Fruit fly (Drosophila melanogaster): ENCODE results near the gene CG13038.

CG13038 gene

dm6 chr3L:16347914-16348313 is 20.2 kb upstream of the CG13038 start, which contains the start of gene mRpS34:
Gene mRpS34, plus strand, starts transcription at chr3L:16348074.
- TF ChIP-seq noc (tag; optimal IDR thresholded peaks at IDR 0.05): no peak

dm6 chr3L:16346023-16346422 is 18.3 kb upstream of the CG13038 start, which contains the start of gene CG33257:
Gene CG33257, plus strand, starts transcription at chr3L:16346323.
- no peak for TF ChIP-seq noc (tag; optimal IDR thresholded peaks at IDR 0.05)

- no peak for TF ChIP-seq noc (tag; optimal IDR thresholded peaks at IDR 0.05)
Observed at dm6 chr3L:16339873-16340272, 12.2 kb upstream of the CG13038 start.

- no peak for TF ChIP-seq noc (tag; optimal IDR thresholded peaks at IDR 0.05)
Observed at dm6 chr3L:16339463-16339862, 11.8 kb upstream of the CG13038 start.

dm6 chr3L:16338703-16339102 is 11.0 kb upstream of the CG13038 start, which contains the start of gene CG4998:
Gene CG4998, plus strand, starts transcription at chr3L:16339003.
- no peak for TF ChIP-seq noc (tag; optimal IDR thresholded peaks at IDR 0.05)

- no peak for TF ChIP-seq noc (tag; optimal IDR thresholded peaks at IDR 0.05)
Observed at dm6 chr3L:16337739-16338138, 10.0 kb upstream of the CG13038 start.

- no peak for TF ChIP-seq noc (tag; optimal IDR thresholded peaks at IDR 0.05)
Observed at dm6 chr3L:16334876-16335275, 7.2 kb upstream of the CG13038 start.

dm6 chr3L:16333013-16333412 is 5.3 kb upstream of the CG13038 start, which contains the start of gene CG13056:
Gene CG13056, plus strand, starts transcription at chr3L:16333313.
- no peak for TF ChIP-seq noc (tag; optimal IDR thresholded peaks at IDR 0.05)

dm6 chr3L:16331633-16332032 is 3.9 kb upstream of the CG13038 start, which contains the start of gene retinin:
Gene retinin, plus strand, starts transcription at chr3L:16331933.
- TF ChIP-seq noc (tag; optimal IDR thresholded peaks at IDR 0.05): no peak

dm6 chr3L:16330740-16331139 is 3.0 kb upstream of the CG13038 start, which contains the start of gene CG33060:
Gene CG33060, plus strand, starts transcription at chr3L:16331040.
- TF ChIP-seq noc (tag; optimal IDR thresholded peaks at IDR 0.05): no peak

dm6 chr3L:16329495-16329894 is 1.8 kb upstream of the CG13038 start, which contains the start of gene CG33061:
Gene CG33061, plus strand, starts transcription at chr3L:16329795.
- TF ChIP-seq noc (tag; optimal IDR thresholded peaks at IDR 0.05): no peak

dm6 chr3L:16328207-16328891 is 656 bp upstream of the CG13038 start, which contains the start of gene CG13058:
Gene CG13058, plus strand, starts transcription at chr3L:16328841.
- peak; percentile 75 for TF ChIP-seq noc (tag; optimal IDR thresholded peaks at IDR 0.05)

- no peak for TF ChIP-seq noc (tag; optimal IDR thresholded peaks at IDR 0.05)
Observed at dm6 chr3L:16326657-16327056, 1.0 kb downstream of the CG13038 start, which contains the start of the genes CG13040 and CG13039. Gene CG13040, minus strand, starts transcription at chr3L:16326757. Gene CG13039, minus strand, starts transcription at chr3L:16326762.

- no peak for TF ChIP-seq noc (tag; optimal IDR thresholded peaks at IDR 0.05)
Observed at dm6 chr3L:16323372-16323771, 4.3 kb downstream of the CG13038 start, which contains the start of gene CG13059. Gene CG13059, plus strand, starts transcription at chr3L:16323672.

- no peak for TF ChIP-seq noc (tag; optimal IDR thresholded peaks at IDR 0.05)
Observed at dm6 chr3L:16321172-16321571, 6.5 kb downstream of the CG13038 start, which contains the start of gene CG42718. Gene CG42718, minus strand, starts transcription at chr3L:16321272.

dm6 chr3L:16319399-16319906 is 8.2 kb downstream of the CG13038 start, which contains the start of the genes CG13041 and CG13060:
Gene CG13041, minus strand, starts transcription at chr3L:16319526.
Gene CG13060, plus strand, starts transcription at chr3L:16319856.
- TF ChIP-seq noc (tag; optimal IDR thresholded peaks at IDR 0.05): no peak

dm6 chr3L:16317724-16318123 is 10.0 kb downstream of the CG13038 start, which contains the start of gene Nplp3:
Gene Nplp3, plus strand, starts transcription at chr3L:16318024.
- TF ChIP-seq noc (tag; optimal IDR thresholded peaks at IDR 0.05): no peak
